Worm (Caenorhabditis elegans) whole organism, young adult: ENCODE data around the gene fipr-13.

Experiments used
- F22D6.2 ChIP-seq: sonication (generic microtip); optimal IDR thresholded peaks from 2 replicates; lab custom pipeline; 2016; ENCODE audit warnings: mild to moderate bottlenecking, missing genetic modification characterization, missing compliant biosample characterization
- F37B4.10 ChIP-seq: fragments of 200-800 bp; sonication (Bioruptor generic); IDR thresholded peaks from 2 replicates; pipeline ENCODE4 v1.3.6; 2022; ENCODE audit warnings: missing genetic modification characterization, missing compliant biosample characterization
- F52B5.7 ChIP-seq: sonication (generic microtip); optimal IDR thresholded peaks from 2 replicates; lab custom pipeline; 2016; ENCODE audit warnings: mild to moderate bottlenecking, missing genetic modification characterization, missing compliant biosample characterization
- F57A8.1 ChIP-seq: fragments of 200-800 bp; sonication (Bioruptor generic); optimal IDR thresholded peaks from 2 replicates; lab custom pipeline; 2018; ENCODE audit warnings: mild to moderate bottlenecking, missing genetic modification characterization, moderate library complexity, missing compliant biosample characterization
- F57C9.4 ChIP-seq: sonication (generic microtip); optimal IDR thresholded peaks from 2 replicates; lab custom pipeline; 2017; ENCODE audit warnings: mild to moderate bottlenecking, missing genetic modification characterization, missing compliant biosample characterization
- K12H6.12 ChIP-seq: fragments of 200-800 bp; sonication (Bioruptor generic); optimal IDR thresholded peaks from 2 replicates; lab custom pipeline; 2018; ENCODE audit warnings: mild to moderate bottlenecking, missing genetic modification characterization, missing compliant biosample characterization
- T07F8.4 ChIP-seq: sonication (generic microtip); optimal IDR thresholded peaks from 2 replicates; lab custom pipeline; 2016; ENCODE audit warnings: mild to moderate bottlenecking, missing genetic modification characterization, moderate library complexity, missing compliant biosample characterization
- Y95B8A.8 ChIP-seq: fragments of 200-800 bp; sonication (Bioruptor generic); IDR thresholded peaks from 2 replicates; pipeline ENCODE4 v1.3.6; 2022; ENCODE audit warnings: missing genetic modification reagents, missing genetic modification characterization, missing compliant biosample characterization
- ZK185.1 ChIP-seq: sonication (generic microtip); optimal IDR thresholded peaks from 2 replicates; lab custom pipeline; 2016; ENCODE audit warnings: mild to moderate bottlenecking, missing genetic modification characterization, missing compliant biosample characterization; ENCODE audit not compliant: poor library complexity, severe bottlenecking
- aptf-3 ChIP-seq: fragments of 200-800 bp; sonication (Bioruptor generic); IDR thresholded peaks from 2 replicates; pipeline ENCODE4 v1.3.6; 2022; ENCODE audit warnings: missing genetic modification characterization, missing compliant biosample characterization
- ceh-100 ChIP-seq: fragments of 200-800 bp; sonication (Bioruptor generic); IDR thresholded peaks from 2 replicates; pipeline ENCODE4 v1.3.6; 2022; ENCODE audit warnings: missing genetic modification reagents, missing genetic modification characterization, missing compliant biosample characterization
- ceh-58 ChIP-seq: fragments of 200-800 bp; sonication (Bioruptor generic); IDR thresholded peaks from 2 replicates; pipeline ENCODE4 v1.3.6; 2022; ENCODE audit warnings: missing genetic modification characterization, missing compliant biosample characterization
- chd-7 ChIP-seq: sonication (generic microtip); optimal IDR thresholded peaks from 2 replicates; lab custom pipeline; 2016; ENCODE audit warnings: mild to moderate bottlenecking, missing genetic modification characterization, moderate library complexity, missing compliant biosample characterization
- dox-1 ChIP-seq: fragments of 200-800 bp; sonication (Bioruptor generic); IDR thresholded peaks from 2 replicates; pipeline ENCODE4 v1.3.6; 2022; ENCODE audit warnings: missing genetic modification reagents, missing genetic modification characterization, missing compliant biosample characterization
- egrh-3 ChIP-seq: fragments of 200-800 bp; sonication (Bioruptor generic); IDR thresholded peaks from 2 replicates; pipeline ENCODE4 v1.3.6; 2022; ENCODE audit warnings: missing genetic modification reagents, missing genetic modification characterization, missing compliant biosample characterization
- gei-17 ChIP-seq: fragments of 200-800 bp; sonication (Bioruptor generic); optimal IDR thresholded peaks from 2 replicates; lab custom pipeline; 2018; ENCODE audit warnings: mild to moderate bottlenecking, missing genetic modification characterization, missing compliant biosample characterization
- hlh-12 ChIP-seq: sonication (generic microtip); optimal IDR thresholded peaks from 2 replicates; lab custom pipeline; 2016; ENCODE audit warnings: missing genetic modification characterization, missing compliant biosample characterization
- hlh-26 ChIP-seq: fragments of 200-800 bp; sonication (Bioruptor generic); conservative IDR thresholded peaks from 2 replicates; pipeline ENCODE4 v1.3.6; 2022; ENCODE audit warnings: missing genetic modification reagents, missing genetic modification characterization, missing compliant biosample characterization
- hmg-1.2 ChIP-seq: fragments of 200-800 bp; sonication (Bioruptor generic); IDR thresholded peaks from 2 replicates; pipeline ENCODE4 v1.3.6; 2022; ENCODE audit warnings: missing genetic modification reagents, missing genetic modification characterization, missing compliant biosample characterization
- hmg-20 ChIP-seq: fragments of 200-800 bp; sonication (Bioruptor generic); IDR thresholded peaks from 2 replicates; pipeline ENCODE4 v1.3.6; 2022; ENCODE audit warnings: missing genetic modification reagents, missing genetic modification characterization, missing compliant biosample characterization
- hrde-1 ChIP-seq: sonication (generic microtip); optimal IDR thresholded peaks from 2 replicates; lab custom pipeline; 2016; ENCODE audit warnings: missing genetic modification characterization, mild to moderate bottlenecking, missing compliant biosample characterization, moderate library complexity, missing genotype, missing genetic modification reagents, borderline replicate concordance
- lag-1 ChIP-seq: fragments of 200-800 bp; sonication (Bioruptor generic); IDR thresholded peaks from 2 replicates; pipeline ENCODE4 v1.3.6; 2022; ENCODE audit warnings: missing genetic modification reagents, missing genetic modification characterization, missing compliant biosample characterization
- lin-26 ChIP-seq: fragments of 200-800 bp; sonication (Bioruptor generic); IDR thresholded peaks from 2 replicates; pipeline ENCODE4 v1.3.6; 2022; ENCODE audit warnings: missing genetic modification reagents, missing genetic modification characterization, missing compliant biosample characterization
- lin-40 ChIP-seq: sonication (generic microtip); optimal IDR thresholded peaks from 2 replicates; lab custom pipeline; 2016; ENCODE audit warnings: missing genetic modification characterization, mild to moderate bottlenecking, missing compliant biosample characterization, missing genotype, missing genetic modification reagents
- lsy-27 ChIP-seq: sonication (generic microtip); optimal IDR thresholded peaks from 2 replicates; lab custom pipeline; 2017; ENCODE audit warnings: missing genetic modification characterization, mild to moderate bottlenecking, missing compliant biosample characterization, antibody characterized with exemption, missing genotype, borderline replicate concordance; ENCODE audit not compliant: insufficient read depth
- madf-6 ChIP-seq: fragments of 200-800 bp; sonication (Bioruptor generic); IDR thresholded peaks from 2 replicates; pipeline ENCODE4 v1.3.6; 2022; ENCODE audit warnings: missing genetic modification reagents, missing genetic modification characterization, missing compliant biosample characterization
- madf-8 ChIP-seq: fragments of 200-800 bp; sonication (Bioruptor generic); conservative IDR thresholded peaks from 2 replicates; pipeline ENCODE4 v1.3.6; 2022; ENCODE audit warnings: missing genetic modification reagents, missing genetic modification characterization, missing compliant biosample characterization
- mel-28 ChIP-seq: sonication (generic microtip); optimal IDR thresholded peaks from 2 replicates; lab custom pipeline; 2016; ENCODE audit warnings: borderline replicate concordance, mild to moderate bottlenecking, missing genetic modification characterization, missing compliant biosample characterization
- nhr-80 ChIP-seq: sonication (generic microtip); optimal IDR thresholded peaks from 2 replicates; lab custom pipeline; 2016; ENCODE audit warnings: missing genetic modification characterization, missing compliant biosample characterization
- repo-1 ChIP-seq: sonication (generic microtip); optimal IDR thresholded peaks from 2 replicates; lab custom pipeline; 2017; ENCODE audit warnings: mild to moderate bottlenecking, missing genetic modification characterization, missing compliant biosample characterization
- sdz-38 ChIP-seq: sonication (generic microtip); optimal IDR thresholded peaks from 2 replicates; lab custom pipeline; 2016; ENCODE audit warnings: missing genotype, missing genetic modification characterization, missing compliant biosample characterization
- sea-2 ChIP-seq: fragments of 200-800 bp; sonication (Bioruptor generic); IDR thresholded peaks from 2 replicates; pipeline ENCODE4 v1.3.6; 2022; ENCODE audit warnings: missing genetic modification characterization, missing compliant biosample characterization
- snpc-3.4 ChIP-seq: sonication (generic microtip); optimal IDR thresholded peaks from 2 replicates; lab custom pipeline; 2017; ENCODE audit warnings: missing genetic modification characterization, mild to moderate bottlenecking, missing compliant biosample characterization, antibody characterized with exemption, moderate library complexity, missing genotype, missing genetic modification reagents
- somi-1 ChIP-seq: fragments of 200-800 bp; sonication (Bioruptor generic); optimal IDR thresholded peaks from 2 replicates; lab custom pipeline; 2018; ENCODE audit warnings: mild to moderate bottlenecking, missing genetic modification characterization, missing compliant biosample characterization
- tbp1 ChIP-seq: fragments of 200-800 bp; sonication (Bioruptor generic); optimal IDR thresholded peaks from 2 replicates; lab custom pipeline; 2018; ENCODE audit warnings: mild to moderate bottlenecking, missing genetic modification characterization, missing compliant biosample characterization
- tbx-9 ChIP-seq: sonication (generic microtip); optimal IDR thresholded peaks from 2 replicates; lab custom pipeline; 2016; ENCODE audit warnings: borderline replicate concordance, missing genetic modification characterization, inconsistent platforms, missing compliant biosample characterization
- unc-130 ChIP-seq: sonication (generic microtip); optimal IDR thresholded peaks from 2 replicates; lab custom pipeline; 2016; ENCODE audit warnings: missing genetic modification reagents, missing genetic modification characterization, missing compliant biosample characterization
- ztf-6 ChIP-seq: fragments of 200-800 bp; sonication (Bioruptor generic); IDR thresholded peaks from 2 replicates; pipeline ENCODE4 v1.3.6; 2022; ENCODE audit warnings: missing genetic modification reagents, missing genetic modification characterization, missing compliant biosample characterization

The fipr-13 gene

DNA sequence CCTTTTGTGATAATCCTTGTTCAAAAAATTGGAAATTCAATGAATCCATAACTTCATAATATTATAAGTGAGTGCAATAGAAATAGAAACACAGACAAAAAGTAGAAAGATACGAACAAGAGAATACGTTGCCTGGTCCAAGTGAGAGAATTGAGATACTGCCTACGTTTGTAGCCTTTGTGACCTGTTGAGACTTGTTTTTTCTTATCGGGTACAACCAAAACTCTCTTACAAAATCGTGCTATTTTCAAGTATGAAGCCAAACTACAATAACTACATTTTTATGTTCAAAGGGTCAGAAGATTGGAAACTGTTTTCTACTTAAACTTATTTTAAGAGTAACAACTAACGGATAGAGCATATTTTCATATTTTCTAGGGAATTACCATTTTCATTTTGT is 17.3 kb downstream of the fipr-13 start, which contains the start of gene nhr-205:
TSS of gene nhr-205 (minus strand) at position 141 of the 400 bp plus-strand sequence.
- no peak for TF ChIP-seq tbx-9
- no peak for TF ChIP-seq ceh-58
- TF ChIP-seq egrh-3 (GFP tag; lab: Robert Waterston, UW), result no peak
- no peak for TF ChIP-seq Y95B8A.8 (GFP tag; lab: Robert Waterston, UW)
- TF ChIP-seq F57A8.1 (GFP tag; lab: Kevin White, UChicago), result no peak
- TF ChIP-seq hlh-12, result no peak

DNA sequence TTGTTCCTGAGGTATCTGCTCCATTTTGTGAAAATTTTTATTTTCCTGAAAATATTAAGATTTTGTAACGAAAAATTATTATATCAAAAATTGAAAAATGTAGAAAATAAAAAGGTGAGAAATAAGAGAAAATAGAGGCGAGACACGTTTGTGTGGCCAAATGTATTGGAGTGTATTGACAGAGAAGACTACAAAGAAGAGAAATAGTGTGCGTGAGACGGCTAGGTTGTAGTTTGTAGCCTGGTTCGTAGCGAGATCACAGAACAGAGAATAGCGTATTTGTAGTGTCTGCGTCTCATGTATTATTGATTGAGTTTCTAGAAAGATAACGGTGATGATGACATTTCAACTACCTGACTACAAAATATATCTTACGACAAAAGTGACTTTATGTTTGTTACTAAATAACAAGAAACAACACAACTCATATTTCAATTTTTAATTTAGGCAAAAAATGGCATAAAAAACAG is 19.7 kb downstream of the fipr-13 start, which contains the start of gene nhr-12:
TSS of gene nhr-12 (minus strand) at position 51 of the 470 bp plus-strand sequence.
- TF ChIP-seq hmg-20 (GFP tag; lab: Robert Waterston, UW) (no peak), dox-1 (GFP tag; lab: Robert Waterston, UW) (no peak), F52B5.7 (tag; lab: Kevin White, UChicago) (no peak), hmg-1.2 (no peak), egrh-3 (GFP tag; lab: Robert Waterston, UW) (no peak), repo-1 (no peak), F22D6.2 (tag; lab: Kevin White, UChicago) (no peak), F57C9.4 (tag; lab: Kevin White, UChicago) (no peak), sea-2 (GFP tag; lab: Robert Waterston, UW) (no peak), unc-130 (no peak), ZK185.1 (tag; lab: Kevin White, UChicago) (no peak)

DNA sequence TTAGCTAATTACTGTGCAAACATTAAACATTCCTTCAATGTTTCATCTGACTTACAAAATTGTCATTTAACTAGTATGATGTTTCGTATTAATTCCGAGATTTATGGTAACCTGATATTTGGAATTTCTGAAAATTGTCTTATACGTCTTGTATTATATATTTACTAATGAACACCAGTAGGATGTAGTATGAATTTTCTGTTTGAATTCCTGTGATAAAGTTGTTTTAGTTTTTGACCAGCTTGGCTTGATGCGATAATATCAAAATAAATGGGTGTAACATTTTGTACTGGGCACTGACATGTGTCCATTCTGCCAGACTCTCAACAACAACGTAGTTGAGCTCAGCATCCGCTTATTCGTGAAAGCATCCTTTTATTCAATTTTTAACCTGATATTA is 20.5 kb downstream of the fipr-13 start, which contains the start of gene R04B5.6:
TSS of gene R04B5.6 (plus strand) at position 301 of the 400 bp plus-strand sequence.
- no peak for TF ChIP-seq Y95B8A.8 (GFP tag; lab: Robert Waterston, UW)
- TF ChIP-seq madf-8 (GFP tag; lab: Robert Waterston, UW), result no peak
- TF ChIP-seq ceh-100 (GFP tag; lab: Robert Waterston, UW), result no peak
- no peak for TF ChIP-seq snpc-3.4 (tag; lab: Kevin White, UChicago)
- no peak for TF ChIP-seq aptf-3 (GFP tag; lab: Robert Waterston, UW)
- TF ChIP-seq tbp1 (GFP tag; lab: Kevin White, UChicago), result no peak
- TF ChIP-seq somi-1 (GFP tag; lab: Kevin White, UChicago), result no peak

DNA sequence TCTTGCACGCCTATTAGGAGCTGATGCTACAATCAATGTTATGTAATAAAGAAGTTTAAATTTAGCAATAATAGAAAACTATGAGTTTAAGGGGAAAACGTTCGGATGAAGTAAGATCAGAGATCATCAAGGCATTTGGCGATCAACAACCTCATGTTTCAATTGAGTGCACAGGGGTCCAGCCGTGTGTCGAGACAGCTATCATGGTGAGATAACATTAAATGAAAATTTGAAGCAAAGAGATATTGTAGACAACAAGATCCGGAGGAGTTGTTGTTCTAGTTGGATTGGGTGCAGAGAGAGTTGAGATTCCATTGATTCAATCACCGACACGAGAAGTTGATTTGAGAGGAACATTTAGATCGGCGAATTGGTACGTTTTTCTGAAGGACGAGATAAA is 21.8 kb downstream of the fipr-13 start:
- TF ChIP-seq gei-17 (GFP tag; lab: Kevin White, UChicago) (no peak), tbp1 (GFP tag; lab: Kevin White, UChicago) (no peak), ztf-6 (GFP tag; lab: Robert Waterston, UW) (no peak), lsy-27 (tag; lab: Kevin White, UChicago) (no peak), T07F8.4 (no peak)

DNA sequence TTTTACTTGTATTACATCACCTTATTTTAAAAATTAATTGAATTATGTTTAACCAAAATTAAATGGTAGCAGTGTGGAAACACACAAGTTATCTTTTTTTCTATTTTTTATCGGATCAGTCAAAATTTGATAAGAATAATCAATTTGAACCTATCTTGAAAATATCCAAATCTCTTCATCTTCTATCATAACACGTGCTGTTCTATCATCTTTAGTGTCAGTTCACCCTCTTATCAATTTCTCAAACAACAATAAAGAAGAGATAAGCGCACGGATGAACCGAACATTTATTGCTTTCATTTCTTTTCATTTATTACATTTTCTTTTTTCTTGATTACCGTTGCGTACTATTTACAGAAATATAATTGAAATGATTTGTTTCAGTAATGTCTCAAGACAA is 22.8 kb downstream of the fipr-13 start, which contains the start of gene R04B5.5:
TSS of gene R04B5.5 (plus strand) at position 378 of the 400 bp plus-strand sequence.
- peak; percentile 33 for TF ChIP-seq lin-40 (tag; lab: Kevin White, UChicago)
- TF ChIP-seq madf-6 (GFP tag; lab: Robert Waterston, UW), result no peak
- peak; percentile 58 for TF ChIP-seq nhr-80 (tag; lab: Kevin White, UChicago)

DNA sequence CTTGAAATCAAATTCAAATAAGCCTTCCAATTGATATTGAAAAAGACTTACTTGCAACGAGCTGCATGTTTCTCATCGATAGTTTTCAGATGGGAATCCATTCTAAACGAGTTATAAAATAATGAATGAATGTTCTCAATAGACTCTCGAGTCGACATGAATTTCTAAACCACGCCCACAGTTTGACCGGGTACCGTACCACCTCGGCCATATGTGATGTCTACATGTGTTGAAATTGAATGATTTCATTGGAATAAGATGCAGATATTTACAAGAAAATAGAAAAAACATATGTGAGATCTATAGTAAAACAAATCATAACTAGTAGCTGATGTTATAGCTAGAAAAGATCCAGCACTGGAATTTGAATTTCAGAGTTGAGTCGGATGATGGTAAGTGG is 26.1 kb downstream of the fipr-13 start, which contains the start of gene R04B5.7:
TSS of gene R04B5.7 (minus strand) at position 101 of the 400 bp plus-strand sequence.
- TF ChIP-seq K12H6.12 (tag; lab: Kevin White, UChicago), result no peak
- no peak for TF ChIP-seq madf-6 (GFP tag; lab: Robert Waterston, UW)
- no peak for TF ChIP-seq mel-28
- TF ChIP-seq chd-7, result no peak
- no peak for TF ChIP-seq F52B5.7 (tag; lab: Kevin White, UChicago)
- no peak for TF ChIP-seq F22D6.2 (tag; lab: Kevin White, UChicago)
- no peak for TF ChIP-seq F37B4.10
- no peak for TF ChIP-seq lag-1 (GFP tag; lab: Robert Waterston, UW)
- TF ChIP-seq hrde-1 (tag; lab: Kevin White, UChicago), result no peak
- TF ChIP-seq hlh-26, result no peak
- no peak for TF ChIP-seq sdz-38 (tag; lab: Kevin White, UChicago)
- no peak for TF ChIP-seq lin-26 (GFP tag; lab: Robert Waterston, UW)
- no peak for TF ChIP-seq ceh-58
- TF ChIP-seq, all 124 proteins: peak for 0
